Fruit fly (Drosophila melanogaster): ENCODE data around the gene Rpn5.
A peak's percentile ranks its signal among the peaks of the same experiment; 100 is the strongest.

Gene Rpn5

dm6 chr3R:5791497-5791896, 2.2 kb downstream of the Rpn5 start, which contains the start of gene Hpf1 (continued):
- TF ChIP-seq CG11695 (GFP tag; IDR thresholded peaks at IDR 0.05) (peak; percentile 99), CG7372 (GFP tag; IDR thresholded peaks at IDR 0.05) (peak; percentile 98), CG3065 (GFP tag; optimal IDR thresholded peaks at IDR 0.05) (peak; percentile 98), amos (GFP tag; IDR thresholded peaks at IDR 0.05; ENCODE audit: partially characterized antibody) (no peak), CrebB (tag; optimal IDR thresholded peaks at IDR 0.05) (peak; percentile 98), schlank (tag; optimal IDR thresholded peaks at IDR 0.05) (peak; percentile 98), tx (GFP tag; optimal IDR thresholded peaks at IDR 0.05) (peak; percentile 98), D19B (GFP tag; optimal IDR thresholded peaks at IDR 0.05) (peak; percentile 95), caup (GFP tag; optimal IDR thresholded peaks at IDR 0.05; ENCODE audit: severe bottlenecking) (peak; percentile 98), usp (GFP tag; optimal IDR thresholded peaks at IDR 0.05) (no peak), Nf-YA (GFP tag; IDR thresholded peaks at IDR 0.05) (peak; percentile 93), fd3F (GFP tag; optimal IDR thresholded peaks at IDR 0.05) (peak; percentile 99), CG30020 (tag; optimal IDR thresholded peaks at IDR 0.05) (peak; percentile 85), CG7357 (GFP tag; IDR thresholded peaks at IDR 0.05) (peak; percentile 94), CG3407 (GFP tag; optimal IDR thresholded peaks at IDR 0.05) (peak; percentile 94), row (GFP tag; IDR thresholded peaks at IDR 0.05) (peak; percentile 99), D19A (tag; optimal IDR thresholded peaks at IDR 0.05) (peak; percentile 94), Dfd (GFP tag; optimal IDR thresholded peaks at IDR 0.05) (peak in 1 of 2 experiments; percentile 19), MESR4 (GFP tag; optimal IDR thresholded peaks at IDR 0.05) (peak; percentile 86), CG17359 (tag; optimal IDR thresholded peaks at IDR 0.05) (peak; percentile 98), Ptx1 (GFP tag; IDR thresholded peaks at IDR 0.05) (peak; percentile 99), CG13123 (GFP tag; optimal IDR thresholded peaks at IDR 0.05) (peak; percentile 95), ind (GFP tag; optimal IDR thresholded peaks at IDR 0.05) (peak; percentile 99), tin (GFP tag; optimal IDR thresholded peaks at IDR 0.05) (peak; percentile 98), CG13424 (tag; optimal IDR thresholded peaks at IDR 0.05) (peak; percentile 98), maf-S (GFP tag; optimal IDR thresholded peaks at IDR 0.05) (peak; percentile 98), CG9215 (GFP tag; IDR thresholded peaks at IDR 0.05) (peak; percentile 97), vnd (GFP tag; IDR thresholded peaks at IDR 0.05; ENCODE audit: partially characterized antibody) (no peak), sens-2 (GFP tag; IDR thresholded peaks at IDR 0.05) (peak; percentile 86), Rx (GFP tag; IDR thresholded peaks at IDR 0.05) (peak; percentile 95), Kr (GFP tag; optimal IDR thresholded peaks at IDR 0.05) (peak; percentile 4), pnt (GFP tag; optimal IDR thresholded peaks at IDR 0.05) (peak; percentile 98), bcd (GFP tag; optimal IDR thresholded peaks at IDR 0.05) (peak; percentile 98), CG17612 (GFP tag; IDR thresholded peaks at IDR 0.05) (peak; percentile 95), peb (GFP tag; IDR thresholded peaks at IDR 0.05) (peak; percentile 96), Atf6 (GFP tag; IDR thresholded peaks at IDR 0.05) (peak; percentile 98), Chrac-16 (GFP tag; optimal IDR thresholded peaks at IDR 0.05) (peak; percentile 99), CG7928 (GFP tag; optimal IDR thresholded peaks at IDR 0.05) (peak; percentile 80), fd96Cb (tag; optimal IDR thresholded peaks at IDR 0.05) (peak; percentile 98), Sox100B (GFP tag; optimal IDR thresholded peaks at IDR 0.05) (peak; percentile 96), CG2678 (tag; optimal IDR thresholded peaks at IDR 0.05) (peak; percentile 99), en (GFP tag; optimal IDR thresholded peaks at IDR 0.05) (peak; percentile 96), CG1529 (GFP tag; optimal IDR thresholded peaks at IDR 0.05) (peak; percentile 94), CG11504 (tag; optimal IDR thresholded peaks at IDR 0.05) (peak; percentile 97), CG6654 (GFP tag; optimal IDR thresholded peaks at IDR 0.05) (peak; percentile 90), da (GFP tag; optimal IDR thresholded peaks at IDR 0.05) (peak; percentile 97), CG13287 (GFP tag; IDR thresholded peaks at IDR 0.05; ENCODE audit: partially characterized antibody) (peak; percentile 42; the same call in 1 of the 2 replicates), Trl (optimal IDR thresholded peaks at IDR 0.05) (no peak), Trl (GFP tag; optimal IDR thresholded peaks at IDR 0.05) (peak; percentile 99), YL-1 (GFP tag; optimal IDR thresholded peaks at IDR 0.05) (peak; percentile 92), Mes4 (GFP tag; optimal IDR thresholded peaks at IDR 0.05) (peak; percentile 97), Lhr (GFP tag; optimal IDR thresholded peaks at IDR 0.05) (peak; percentile 93)

All from whole organism, embryonic.